Worm (Caenorhabditis elegans): ENCODE data around the gene srh-217.

The srh-217 gene

ce11 chrV:20192102-20192880 is 3.1 kb downstream of the srh-217 start, which contains the start of the genes fbxa-115 and Y113G7B.27:
Gene fbxa-115 (minus strand): TSS chrV:20192152.
Gene Y113G7B.27 (plus strand): TSS chrV:20192830.
- TF ChIP-seq ceh-8 (GFP tag; optimal IDR thresholded peaks at IDR 0.05) (no peak), nhr-19 (GFP tag; conservative IDR thresholded peaks at IDR 0.05) (no peak), lin-35 (GFP tag; optimal IDR thresholded peaks at IDR 0.05) (no peak), efl-1 (optimal IDR thresholded peaks at IDR 0.05) (no peak), efl-1 (GFP tag; optimal IDR thresholded peaks at IDR 0.05 in 1 of 2) (peak in 1 of 2 experiments; percentile 41), fkh-8 (tag; optimal IDR thresholded peaks at IDR 0.05) (no peak)

DNA sequence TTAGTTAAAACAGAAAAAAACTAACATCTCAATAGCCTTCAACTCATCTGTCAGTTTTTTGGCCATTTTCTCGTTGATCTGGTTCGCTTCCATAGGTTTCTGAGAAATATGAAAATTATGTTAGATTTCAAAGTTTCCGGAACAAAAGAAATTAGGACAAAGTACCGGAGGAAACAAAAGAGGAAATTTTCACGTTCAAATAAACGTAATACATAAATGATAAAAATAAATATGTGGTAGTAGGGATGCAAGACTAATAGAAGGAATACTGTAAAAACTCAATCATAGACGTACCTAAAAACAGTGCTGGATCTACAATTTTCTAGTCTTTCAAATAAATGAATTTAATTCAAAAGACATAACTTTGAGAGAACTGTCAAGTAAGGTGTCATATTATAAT is 6.6 kb downstream of the srh-217 start, which contains the start of gene fbxa-116:
Gene fbxa-116, minus strand, starts transcription at position 101 of the 400 bp plus-strand sequence.
- TF ChIP-seq lin-35 (GFP tag; optimal IDR thresholded peaks at IDR 0.05) (no peak), unc-98 (GFP tag; IDR thresholded peaks at IDR 0.05) (no peak), dpl-1 (GFP tag; optimal IDR thresholded peaks at IDR 0.05) (no peak), dsc-1 (tag; optimal IDR thresholded peaks at IDR 0.05) (no peak), vab-15 (tag; optimal IDR thresholded peaks at IDR 0.05) (no peak), irx-1 (tag; optimal IDR thresholded peaks at IDR 0.05) (no peak), ceh-8 (GFP tag; optimal IDR thresholded peaks at IDR 0.05) (no peak), egl-27 (tag; optimal IDR thresholded peaks at IDR 0.05) (no peak), ets-5 (GFP tag; IDR thresholded peaks at IDR 0.05) (no peak), mef-2 (tag; optimal IDR thresholded peaks at IDR 0.05) (no peak)

- no peak for TF ChIP-seq fos-1 (tag; optimal IDR thresholded peaks at IDR 0.05)
- no peak for TF ChIP-seq aha-1 (tag; optimal IDR thresholded peaks at IDR 0.05)
- TF ChIP-seq zag-1 (tag; optimal IDR thresholded peaks at IDR 0.05), result no peak
- no peak for TF ChIP-seq lin-15B (tag; optimal IDR thresholded peaks at IDR 0.05)
- TF ChIP-seq lsy-2 (tag; optimal IDR thresholded peaks at IDR 0.05), result no peak
- TF ChIP-seq ceh-8 (GFP tag; optimal IDR thresholded peaks at IDR 0.05), result no peak
- TF ChIP-seq ceh-82 (tag; optimal IDR thresholded peaks at IDR 0.05), result no peak
- no peak for TF ChIP-seq fkh-8 (tag; optimal IDR thresholded peaks at IDR 0.05)
- no peak for TF ChIP-seq nhr-28 (tag; optimal IDR thresholded peaks at IDR 0.05)
- TF ChIP-seq unc-130 (tag; optimal IDR thresholded peaks at IDR 0.05), result no peak
- no peak for TF ChIP-seq C16A3.4 (tag; optimal IDR thresholded peaks at IDR 0.05)
- TF ChIP-seq F16B12.6 (tag; optimal IDR thresholded peaks at IDR 0.05), result no peak
Observed at ce11 chrV:20186579-20186978, 8.8 kb downstream of the srh-217 start, which contains the start of gene srz-16. Gene srz-16 (minus strand): TSS chrV:20186679.

DNA sequence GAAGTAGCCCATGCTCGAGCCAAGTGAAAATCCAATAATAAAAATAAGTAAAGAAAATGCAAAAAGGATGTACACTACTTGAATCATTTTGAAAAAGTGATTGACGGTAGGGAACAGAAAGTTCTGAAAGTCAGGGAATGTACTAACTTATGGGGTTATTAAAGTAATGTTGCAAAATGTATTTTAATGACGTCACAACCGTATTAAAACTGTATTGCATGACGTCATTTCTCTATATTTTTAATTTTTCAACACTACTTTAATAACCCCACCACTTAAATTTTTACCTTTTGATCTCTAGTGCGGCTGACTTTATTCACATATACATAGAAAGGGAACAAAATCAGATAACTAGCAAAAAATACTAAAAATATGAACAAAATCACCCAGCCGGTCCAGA is 13.0 kb downstream of the srh-217 start:
- TF ChIP-seq dpl-1 (GFP tag; optimal IDR thresholded peaks at IDR 0.05) (no peak), unc-62 (GFP tag; optimal IDR thresholded peaks at IDR 0.05) (no peak), ceh-90 (tag; optimal IDR thresholded peaks at IDR 0.05) (no peak), sox-4 (tag; optimal IDR thresholded peaks at IDR 0.05) (no peak), nhr-71 (tag; optimal IDR thresholded peaks at IDR 0.05) (no peak), elt-3 (tag; optimal IDR thresholded peaks at IDR 0.05) (no peak), ces-1 (GFP tag; optimal IDR thresholded peaks at IDR 0.05) (no peak), sup-37 (GFP tag; optimal IDR thresholded peaks at IDR 0.05) (no peak), alr-1 (tag; optimal IDR thresholded peaks at IDR 0.05; ENCODE audit: borderline replicate concordance) (no peak), vab-15 (tag; optimal IDR thresholded peaks at IDR 0.05) (no peak), ceh-82 (tag; optimal IDR thresholded peaks at IDR 0.05) (no peak), lin-15B (tag; optimal IDR thresholded peaks at IDR 0.05) (no peak), nhr-11 (tag; optimal IDR thresholded peaks at IDR 0.05) (no peak), aha-1 (tag; optimal IDR thresholded peaks at IDR 0.05) (no peak), mef-2 (tag; optimal IDR thresholded peaks at IDR 0.05) (no peak), skn-1 (tag; optimal IDR thresholded peaks at IDR 0.05) (no peak), zip-4 (GFP tag; optimal IDR thresholded peaks at IDR 0.05) (no peak), F16B12.6 (tag; optimal IDR thresholded peaks at IDR 0.05) (no peak), blmp-1 (tag; optimal IDR thresholded peaks at IDR 0.05) (no peak)
